Worm (Caenorhabditis elegans) whole organism, L3 larva: ENCODE measurements around the gene dsb-1.

Source experiments
- ama-1 ChIP-seq: fragments of 150-350 bp; optimal IDR thresholded peaks from 2 replicates; lab custom pipeline; 2018
- ceh-28 ChIP-seq: fragments of 150-350 bp; optimal IDR thresholded peaks from 2 replicates; lab custom pipeline; 2014; ENCODE audit warnings: missing biosample characterization, missing genetic modification reagents, missing genetic modification characterization
- ceh-82 ChIP-seq: fragments of 150-350 bp; optimal IDR thresholded peaks from 2 replicates; lab custom pipeline; 2014; ENCODE audit warnings: missing biosample characterization, missing genetic modification characterization
- daf-12 ChIP-seq: fragments of 150-350 bp; optimal IDR thresholded peaks from 2 replicates; lab custom pipeline; 2014; ENCODE audit warnings: missing biosample characterization, missing genetic modification reagents, missing genetic modification characterization
- egl-27 ChIP-seq: sonication (generic microtip); optimal IDR thresholded peaks from 4 replicates; lab custom pipeline; 2017; ENCODE audit warnings: missing biosample characterization, missing genetic modification reagents, missing genetic modification characterization
- elt-2 ChIP-seq: sonication (generic microtip); optimal IDR thresholded peaks from 2 replicates; lab custom pipeline; 2016; ENCODE audit warnings: missing genetic modification reagents, mild to moderate bottlenecking, missing genetic modification characterization, missing compliant biosample characterization
- lin-39 ChIP-seq: fragments of 150-350 bp; optimal IDR thresholded peaks from 2 replicates; lab custom pipeline; 2018; ENCODE audit warnings: missing biosample characterization, missing genetic modification reagents, missing genetic modification characterization
- nhr-12 ChIP-seq: fragments of 150-350 bp; optimal IDR thresholded peaks from 2 replicates; lab custom pipeline; 2014; ENCODE audit warnings: missing biosample characterization, missing genetic modification characterization
- nhr-25 ChIP-seq: sonication (generic microtip); optimal IDR thresholded peaks from 2 replicates; lab custom pipeline; 2017; ENCODE audit warnings: missing biosample characterization, missing genetic modification characterization
- pha-4 ChIP-seq: fragments of 150-350 bp; optimal IDR thresholded peaks from 2 replicates; lab custom pipeline; 2014; ENCODE audit warnings: missing biosample characterization, missing genetic modification reagents, missing genetic modification characterization
- snpc-4 ChIP-seq: fragments of 150-350 bp; optimal IDR thresholded peaks from 2 replicates; lab custom pipeline; 2014; ENCODE audit warnings: missing biosample characterization, missing genetic modification characterization
- unc-39 ChIP-seq: sonication (generic microtip); optimal IDR thresholded peaks from 4 replicates; lab custom pipeline; 2017; ENCODE audit warnings: missing biosample characterization, missing genetic modification characterization
- unc-62 ChIP-seq: fragments of 150-350 bp; sonication (generic microtip); optimal IDR thresholded peaks from 4 replicates; lab custom pipeline; 2014; ENCODE audit warnings: missing biosample characterization, missing genetic modification reagents, missing genetic modification characterization

DNA sequence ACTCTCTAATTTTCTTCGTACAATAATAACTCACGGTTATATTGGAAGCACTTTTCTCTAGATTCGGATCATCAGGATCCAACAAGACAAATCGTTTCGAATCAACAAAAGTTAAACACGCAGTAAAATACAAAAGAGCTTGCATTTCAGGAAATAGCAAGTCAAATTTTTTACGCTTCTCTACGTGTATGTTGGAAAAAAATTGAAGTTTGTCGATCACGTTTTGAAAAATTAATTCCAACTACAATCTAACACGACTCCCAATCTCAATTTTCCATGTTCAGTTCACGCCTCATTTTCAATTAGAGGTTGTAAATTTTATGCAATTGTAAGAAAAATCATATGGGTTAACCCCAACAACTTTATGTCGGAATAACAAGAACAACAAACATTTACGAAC, 18.8 kb upstream of the dsb-1 start, which contains the start of gene spe-45:
- TF ChIP-seq daf-12 (tag; lab: Kevin White, UChicago): no peak
- TF ChIP-seq ceh-82 (tag; lab: Kevin White, UChicago): no peak
- no peak for TF ChIP-seq unc-39 (tag; lab: Kevin White, UChicago)
- TF ChIP-seq ama-1 (lab: Kevin White, UChicago): no peak
- TF ChIP-seq egl-27 (tag; lab: Kevin White, UChicago): no peak
- TF ChIP-seq lin-39 (tag; lab: Kevin White, UChicago): no peak
- no peak for TF ChIP-seq unc-62
- no peak for TF ChIP-seq elt-2 (tag; lab: Kevin White, UChicago)
- TF ChIP-seq nhr-12 (tag; lab: Kevin White, UChicago): no peak
- no peak for TF ChIP-seq snpc-4 (tag; lab: Kevin White, UChicago)
- no peak for TF ChIP-seq nhr-25 (tag; lab: Kevin White, UChicago)
- TF ChIP-seq pha-4 (tag; lab: Kevin White, UChicago): no peak
- no peak for TF ChIP-seq ceh-28 (tag; lab: Kevin White, UChicago)
